Fruit fly (Drosophila melanogaster) whole organism, embryonic: ENCODE data around the gene CG14013.

Source experiments
- Bgb ChIP-seq: fragments of 200-800 bp; sonication (Bioruptor generic); IDR thresholded peaks from 2 replicates; pipeline ENCODE4 v1.3.6; 2022; ENCODE audit warnings: missing biosample characterization, missing genetic modification characterization; ENCODE audit not compliant: partially characterized antibody
- CG10321 ChIP-seq: fragments of 200-800 bp; sonication (Bioruptor generic); IDR thresholded peaks from 2 replicates; pipeline ENCODE4 v1.3.6; 2022; ENCODE audit warnings: missing biosample characterization, missing genetic modification characterization
- CG14710 ChIP-seq: fragments of 200-800 bp; sonication (Bioruptor generic); optimal IDR thresholded peaks from 3 replicates; lab custom pipeline; 2019; ENCODE audit warnings: missing biosample characterization, mild to moderate bottlenecking, missing genetic modification characterization, moderate library complexity
- CG15269 ChIP-seq: fragments of 200-800 bp; sonication (Bioruptor generic); optimal IDR thresholded peaks from 2 replicates; lab custom pipeline; 2018; ENCODE audit warnings: missing biosample characterization, mild to moderate bottlenecking, missing genetic modification characterization, moderate library complexity
- CG15514 ChIP-seq: fragments of 200-800 bp; sonication (Bioruptor generic); optimal IDR thresholded peaks from 3 replicates; lab custom pipeline; 2017; ENCODE audit warnings: missing biosample characterization, missing genetic modification characterization, mild to moderate bottlenecking, moderate library complexity, missing genetic modification reagents
- CG15601 ChIP-seq: fragments of 200-800 bp; sonication (Bioruptor generic); optimal IDR thresholded peaks from 3 replicates; lab custom pipeline; 2019; ENCODE audit warnings: missing biosample characterization, mild to moderate bottlenecking, missing genetic modification characterization, moderate library complexity
- CG17568 ChIP-seq: fragments of 200-800 bp; sonication (Bioruptor generic); optimal IDR thresholded peaks from 2 replicates; lab custom pipeline; 2018; ENCODE audit warnings: missing biosample characterization, mild to moderate bottlenecking, missing genetic modification characterization, moderate library complexity
- CG18011 ChIP-seq: fragments of 200-800 bp; sonication (Bioruptor generic); optimal IDR thresholded peaks from 2 replicates; lab custom pipeline; 2017; ENCODE audit warnings: missing biosample characterization, missing genetic modification characterization, mild to moderate bottlenecking, moderate library complexity, missing genotype
- CG1832 ChIP-seq: fragments of 200-800 bp; sonication (Bioruptor generic); optimal IDR thresholded peaks from 2 replicates; lab custom pipeline; 2017; ENCODE audit warnings: missing biosample characterization, mild to moderate bottlenecking, missing genetic modification characterization, inconsistent platforms
- CG2712 ChIP-seq: fragments of 200-800 bp; optimal IDR thresholded peaks from 3 replicates; lab custom pipeline; 2019; ENCODE audit warnings: missing biosample characterization, mild to moderate bottlenecking, missing genetic modification characterization, moderate library complexity
- CG30431 ChIP-seq: fragments of 200-800 bp; sonication (Bioruptor generic); optimal IDR thresholded peaks from 2 replicates; lab custom pipeline; 2017; ENCODE audit warnings: missing biosample characterization, missing genetic modification characterization
- CG31365 ChIP-seq: fragments of 200-800 bp; sonication (Bioruptor generic); optimal IDR thresholded peaks from 2 replicates; lab custom pipeline; 2018; ENCODE audit warnings: missing biosample characterization, mild to moderate bottlenecking, missing genetic modification characterization
- CG31441 ChIP-seq: fragments of 200-800 bp; sonication (Bioruptor generic); IDR thresholded peaks from 2 replicates; pipeline ENCODE4 v1.3.6; 2022; ENCODE audit warnings: missing biosample characterization, missing genetic modification characterization
- CG3163 ChIP-seq: fragments of 200-800 bp; sonication (Bioruptor generic); optimal IDR thresholded peaks from 3 replicates; lab custom pipeline; 2016; ENCODE audit warnings: missing biosample characterization, missing genetic modification characterization
- CG33557 ChIP-seq: fragments of 200-800 bp; sonication (Bioruptor generic); optimal IDR thresholded peaks from 2 replicates; lab custom pipeline; 2019; ENCODE audit warnings: missing biosample characterization, mild to moderate bottlenecking, missing genetic modification characterization, moderate library complexity
- CG3726 ChIP-seq: fragments of 200-800 bp; sonication (Bioruptor generic); IDR thresholded peaks from 3 replicates; pipeline ENCODE4, ENCODE4 v1.3.6; 2022; ENCODE audit warnings: missing biosample characterization, missing genetic modification characterization
- CG3847 ChIP-seq: fragments of 200-800 bp; sonication (Bioruptor generic); IDR thresholded peaks from 2 replicates; pipeline ENCODE4 v1.3.6; 2022; ENCODE audit warnings: missing biosample characterization, missing genetic modification characterization
- CG4404 ChIP-seq: fragments of 200-800 bp; sonication (Bioruptor generic); IDR thresholded peaks from 2 replicates; pipeline ENCODE4 v1.3.6; 2022; ENCODE audit warnings: missing biosample characterization, missing genetic modification characterization
- CrebB ChIP-seq: fragments of 200-800 bp; sonication (Bioruptor generic); optimal IDR thresholded peaks from 3 replicates; lab custom pipeline; 2018; ENCODE audit warnings: missing biosample characterization, mild to moderate bottlenecking, missing genetic modification characterization
- Doc3 ChIP-seq: fragments of 200-800 bp; sonication (Bioruptor generic); IDR thresholded peaks from 3 replicates; pipeline ENCODE4 v1.3.6; 2022; ENCODE audit warnings: missing biosample characterization, missing genetic modification characterization; ENCODE audit not compliant: partially characterized antibody
- Ets65A ChIP-seq: fragments of 200-800 bp; sonication (Bioruptor generic); peaks from one replicate; lab custom pipeline; 2016; ENCODE audit warnings: missing biosample characterization, missing genetic modification characterization
- GATAe ChIP-seq: fragments of 200-800 bp; sonication (Bioruptor generic); conservative IDR thresholded peaks from 2 replicates; pipeline ENCODE4 v1.3.6; 2022; ENCODE audit warnings: missing biosample characterization, missing genetic modification characterization
- H15 ChIP-seq: fragments of 200-800 bp; sonication (Bioruptor generic); IDR thresholded peaks from 3 replicates; pipeline ENCODE4 v1.3.6; 2022; ENCODE audit warnings: missing biosample characterization, missing genetic modification characterization
- Hsf ChIP-seq: fragments of 200-800 bp; sonication (Bioruptor generic); optimal IDR thresholded peaks from 3 replicates; lab custom pipeline; 2016; ENCODE audit warnings: missing biosample characterization, missing genetic modification characterization
- Mrtf ChIP-seq: fragments of 200-800 bp; sonication (Bioruptor generic); IDR thresholded peaks from 3 replicates; pipeline ENCODE4 v1.3.6; 2022; ENCODE audit warnings: missing biosample characterization, missing genetic modification characterization
- Myb ChIP-seq: fragments of 200-800 bp; sonication (Bioruptor generic); optimal IDR thresholded peaks from 2 replicates; lab custom pipeline; 2016; ENCODE audit warnings: missing biosample characterization, missing genetic modification characterization
- Oli ChIP-seq: fragments of 200-800 bp; sonication (Bioruptor generic); optimal IDR thresholded peaks from 2 replicates; lab custom pipeline; 2018; ENCODE audit warnings: missing biosample characterization, mild to moderate bottlenecking, missing genetic modification characterization, moderate library complexity
- Tbp ChIP-seq: fragments of >200 bp; optimal IDR thresholded peaks from 2 replicates; lab custom pipeline; 2018; ENCODE audit warnings: missing biosample characterization, missing genetic modification characterization
- ato ChIP-seq: fragments of 200-800 bp; sonication (Bioruptor generic); IDR thresholded peaks from 2 replicates; pipeline ENCODE4 v1.3.6; 2022; ENCODE audit warnings: missing biosample characterization, missing genetic modification characterization; ENCODE audit not compliant: partially characterized antibody
- ci ChIP-seq: fragments of 200-800 bp; sonication (Bioruptor generic); IDR thresholded peaks from 3 replicates; pipeline ENCODE4 v1.3.6; 2022; ENCODE audit warnings: missing biosample characterization, missing genetic modification characterization
- da ChIP-seq: fragments of 200-800 bp; sonication (Bioruptor generic); optimal IDR thresholded peaks from 2 replicates; lab custom pipeline; 2016; ENCODE audit warnings: missing biosample characterization, missing genetic modification characterization
- dysf ChIP-seq: fragments of 200-800 bp; sonication (Bioruptor generic); IDR thresholded peaks from 3 replicates; pipeline ENCODE4 v1.3.6; 2022; ENCODE audit warnings: missing biosample characterization, missing genetic modification characterization
- eve ChIP-seq, 2 experiments: fragments of >200 bp; optimal IDR thresholded peaks; 2 replicates each; lab custom pipeline; 2017; ENCODE audit warnings: missing biosample characterization in 2 of 2, missing genetic modification characterization in 2 of 2
- eyg ChIP-seq: fragments of 200-800 bp; sonication (Bioruptor generic); optimal IDR thresholded peaks from 3 replicates; lab custom pipeline; 2016; ENCODE audit warnings: missing biosample characterization, missing genetic modification characterization
- jing ChIP-seq: fragments of 200-800 bp; sonication (Bioruptor generic); optimal IDR thresholded peaks from 2 replicates; lab custom pipeline; 2018; ENCODE audit warnings: missing biosample characterization, mild to moderate bottlenecking, missing genetic modification characterization
- jumu ChIP-seq: fragments of 200-800 bp; sonication (Bioruptor generic); optimal IDR thresholded peaks from 3 replicates; lab custom pipeline; 2016; ENCODE audit warnings: missing biosample characterization, missing genetic modification characterization
- nerfin-2 ChIP-seq: fragments of 200-800 bp; sonication (Bioruptor generic); IDR thresholded peaks from 2 replicates; pipeline ENCODE4 v1.3.6; 2022; ENCODE audit warnings: missing biosample characterization, missing genetic modification characterization; ENCODE audit not compliant: partially characterized antibody
- psq ChIP-seq: fragments of 200-800 bp; sonication (Bioruptor generic); optimal IDR thresholded peaks from 2 replicates; lab custom pipeline; 2017; ENCODE audit warnings: missing biosample characterization, missing genetic modification characterization
- pzg ChIP-seq: fragments of 200-800 bp; sonication (Bioruptor generic); optimal IDR thresholded peaks from 3 replicates; lab custom pipeline; 2018; ENCODE audit warnings: missing biosample characterization, mild to moderate bottlenecking, missing genetic modification characterization, moderate library complexity
- repo ChIP-seq: fragments of 200-800 bp; sonication (Bioruptor generic); optimal IDR thresholded peaks from 2 replicates; lab custom pipeline; 2016; ENCODE audit warnings: missing biosample characterization, missing genetic modification characterization
- rib ChIP-seq: fragments of 200-800 bp; sonication (Bioruptor generic); IDR thresholded peaks from 2 replicates; pipeline ENCODE4 v1.3.6; 2022; ENCODE audit warnings: missing biosample characterization, missing genetic modification characterization
- schlank ChIP-seq: fragments of 200-800 bp; sonication (Bioruptor generic); optimal IDR thresholded peaks from 2 replicates; lab custom pipeline; 2018; ENCODE audit warnings: missing biosample characterization, mild to moderate bottlenecking, missing genetic modification characterization
- sima ChIP-seq: fragments of 200-800 bp; sonication (Bioruptor generic); optimal IDR thresholded peaks from 2 replicates; lab custom pipeline; 2016; ENCODE audit warnings: missing biosample characterization, missing genetic modification characterization
- sug ChIP-seq: fragments of 200-800 bp; optimal IDR thresholded peaks from 2 replicates; lab custom pipeline; 2019; ENCODE audit warnings: missing biosample characterization, mild to moderate bottlenecking, missing genetic modification characterization, moderate library complexity
- trem ChIP-seq: fragments of 200-800 bp; optimal IDR thresholded peaks from 3 replicates; lab custom pipeline; 2019; ENCODE audit warnings: missing biosample characterization, mild to moderate bottlenecking, missing genetic modification characterization, moderate library complexity
- trh ChIP-seq: fragments of 200-800 bp; sonication (Bioruptor generic); optimal IDR thresholded peaks from 2 replicates; lab custom pipeline; 2016; ENCODE audit warnings: missing biosample characterization, missing genetic modification characterization
- tx ChIP-seq: fragments of 200-800 bp; sonication (Bioruptor generic); optimal IDR thresholded peaks from 2 replicates; lab custom pipeline; 2016; ENCODE audit warnings: missing biosample characterization, missing genetic modification characterization
- vnd ChIP-seq: fragments of 200-800 bp; sonication (Bioruptor generic); IDR thresholded peaks from 3 replicates; pipeline ENCODE4 v1.3.6; 2022; ENCODE audit warnings: missing biosample characterization, missing genetic modification characterization; ENCODE audit not compliant: partially characterized antibody
- wor ChIP-seq: fragments of 200-800 bp; sonication (Bioruptor generic); IDR thresholded peaks from 2 replicates; pipeline ENCODE4 v1.3.6; 2022; ENCODE audit warnings: missing biosample characterization, missing genetic modification characterization

The CG14013 gene

DNA sequence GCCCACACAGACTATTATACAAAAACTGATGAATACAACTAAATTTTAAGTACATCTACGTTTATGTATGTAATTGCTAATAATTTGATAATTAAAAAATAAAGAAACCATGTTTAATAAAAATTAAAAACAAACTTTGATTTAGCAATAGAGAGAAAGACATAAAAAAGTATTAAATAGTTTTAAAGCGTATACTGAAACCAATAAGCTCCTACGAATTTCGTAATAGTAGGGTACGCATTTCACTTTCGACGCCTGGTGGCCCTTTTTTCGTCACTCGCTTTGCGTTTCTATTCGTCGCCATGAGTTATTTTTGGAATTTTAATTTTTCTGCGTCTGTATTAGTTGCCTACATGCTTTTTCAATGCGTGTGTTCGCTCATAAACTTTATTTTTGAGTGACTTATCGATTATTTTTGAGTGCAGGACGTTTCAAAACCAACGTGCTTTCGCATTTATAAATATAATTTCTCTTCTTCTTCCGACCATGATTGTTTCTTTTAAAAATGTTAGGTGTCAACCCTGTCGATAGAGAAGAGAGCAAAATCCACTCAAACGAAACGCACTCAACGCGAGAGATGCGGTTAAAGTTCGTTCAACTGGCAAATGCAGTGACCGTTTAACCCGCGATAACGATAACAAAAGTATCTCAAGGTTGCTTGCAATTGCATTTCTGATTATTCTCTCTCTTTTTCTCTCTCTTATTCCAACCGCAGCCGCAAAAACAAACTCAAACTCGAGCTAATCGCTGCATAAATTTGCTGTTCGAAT lies 6.9 kb downstream of the CG14013 start, which contains the start of gene Oscillin (continued):
- TF ChIP-seq sug, result peak; percentile 66
- TF ChIP-seq wor (GFP tag; lab: Robert Waterston, UW), result peak; percentile 64
- TF ChIP-seq dysf (GFP tag; lab: Robert Waterston, UW), result peak; percentile 81
- TF ChIP-seq CG15269 (tag; lab: Kevin White, UChicago), result peak; percentile 75
- TF ChIP-seq jing (GFP tag; lab: Kevin White, UChicago), result no peak
- TF ChIP-seq CG3726 (GFP tag; lab: Robert Waterston, UW), result no peak
- no peak for TF ChIP-seq Tbp (GFP tag; lab: Kevin White, UChicago)
- no peak for TF ChIP-seq repo (GFP tag; lab: Kevin White, UChicago)
- no peak for TF ChIP-seq eve (GFP tag; optimal IDR thresholded peaks at IDR 0.05; lab: Kevin White, UChicago)
- no peak for TF ChIP-seq CrebB (tag; lab: Kevin White, UChicago)
- TF ChIP-seq GATAe (GFP tag; lab: Robert Waterston, UW), result no peak
- TF ChIP-seq pzg (GFP tag; lab: Kevin White, UChicago), result no peak
- TF ChIP-seq CG30431 (GFP tag; lab: Kevin White, UChicago), result peak; percentile 45
- peak; percentile 17 for TF ChIP-seq CG33557 (GFP tag; lab: Kevin White, UChicago)
- TF ChIP-seq Myb (GFP tag; lab: Kevin White, UChicago), result no peak
- TF ChIP-seq CG17568 (GFP tag; lab: Kevin White, UChicago), result no peak
- TF ChIP-seq CG31441 (GFP tag; lab: Robert Waterston, UW), result peak; percentile 92
- no peak for TF ChIP-seq Ets65A (GFP tag; lab: Kevin White, UChicago)
- peak; percentile 51; the same call in 2 of the 3 replicates for TF ChIP-seq vnd (GFP tag; lab: Robert Waterston, UW)
- TF ChIP-seq CG4404 (GFP tag; lab: Robert Waterston, UW), result peak; percentile 45
- TF ChIP-seq CG18011 (GFP tag; lab: Kevin White, UChicago), result no peak
- TF ChIP-seq CG3847 (GFP tag; lab: Robert Waterston, UW), result peak; percentile 43; the same call in 1 of the 2 replicates
- peak; percentile 88 for TF ChIP-seq psq (GFP tag; lab: Kevin White, UChicago)
- TF ChIP-seq Hsf, result peak; percentile 74
- peak; percentile 45; the same call in 1 of the 2 replicates for TF ChIP-seq rib (GFP tag; lab: Robert Waterston, UW)
- TF ChIP-seq ato (GFP tag; lab: Robert Waterston, UW), result peak; percentile 81; the same call in 1 of the 2 replicates
- TF ChIP-seq CG14710 (tag; lab: Kevin White, UChicago), result peak; percentile 89
- no peak for TF ChIP-seq da (GFP tag; lab: Kevin White, UChicago)
- peak; percentile 90 for TF ChIP-seq CG15601 (tag; lab: Kevin White, UChicago)
- TF ChIP-seq ci (GFP tag; lab: Robert Waterston, UW), result peak; percentile 51; the same call in 1 of the 3 replicates
- peak; percentile 64; the same call in 1 of the 2 replicates for TF ChIP-seq Bgb (GFP tag; lab: Robert Waterston, UW)
- peak; percentile 95 for TF ChIP-seq CG2712 (tag; lab: Kevin White, UChicago)
- no peak for TF ChIP-seq CG3163 (GFP tag; lab: Kevin White, UChicago)
- no peak for TF ChIP-seq CG1832 (GFP tag; lab: Kevin White, UChicago)
- TF ChIP-seq jumu (GFP tag; lab: Kevin White, UChicago), result no peak
- TF ChIP-seq trh (GFP tag; lab: Kevin White, UChicago), result peak; percentile 67
- peak; percentile 72 for TF ChIP-seq H15 (GFP tag; lab: Robert Waterston, UW)
- peak; percentile 87 for TF ChIP-seq nerfin-2 (GFP tag; lab: Robert Waterston, UW)
- no peak for TF ChIP-seq sima (GFP tag; lab: Kevin White, UChicago)
- TF ChIP-seq CG31365 (tag; lab: Kevin White, UChicago), result no peak
- no peak for TF ChIP-seq schlank (tag; lab: Kevin White, UChicago)
- TF ChIP-seq Oli (tag; lab: Kevin White, UChicago), result peak; percentile 29
- peak; percentile 45; the same call in 2 of the 3 replicates for TF ChIP-seq Doc3 (GFP tag; lab: Robert Waterston, UW)
- no peak for TF ChIP-seq CG10321
- peak; percentile 61 for TF ChIP-seq CG15514 (GFP tag; lab: Kevin White, UChicago)
- peak; percentile 75; the same call in 1 of the 3 replicates for TF ChIP-seq Mrtf (GFP tag; lab: Robert Waterston, UW)
- TF ChIP-seq eyg (GFP tag; lab: Kevin White, UChicago), result no peak
- peak; percentile 48 for TF ChIP-seq tx (GFP tag; lab: Kevin White, UChicago)
- peak; percentile 69 for TF ChIP-seq trem
